Fruit fly (Drosophila melanogaster) whole organism, pupa: Measurements from ENCODE around the gene CG34148.

Experiments
- CG10348 ChIP-seq: fragments of 200-800 bp; sonication (Bioruptor generic); IDR thresholded peaks from 2 replicates; pipeline ENCODE4 v1.3.6; 2022; ENCODE audit warnings: missing biosample characterization, missing genetic modification characterization
- CG12605 ChIP-seq: fragments of 200-800 bp; sonication (Bioruptor generic); IDR thresholded peaks from 2 replicates; pipeline ENCODE4 v1.3.6; 2022; ENCODE audit warnings: missing biosample characterization, missing genetic modification characterization
- CG13204 ChIP-seq: fragments of 200-800 bp; sonication (Bioruptor generic); optimal IDR thresholded peaks from 2 replicates; lab custom pipeline; 2018; ENCODE audit warnings: missing biosample characterization, mild to moderate bottlenecking, missing genetic modification characterization, moderate library complexity
- CG14655 ChIP-seq: fragments of 200-800 bp; sonication (Bioruptor generic); optimal IDR thresholded peaks from 3 replicates; lab custom pipeline; 2017; ENCODE audit warnings: mild to moderate bottlenecking, missing biosample characterization, missing genetic modification reagents, missing genetic modification characterization
- CG15710 ChIP-seq: fragments of 200-800 bp; sonication (Bioruptor generic); optimal IDR thresholded peaks from 2 replicates; lab custom pipeline; 2018; ENCODE audit warnings: missing biosample characterization, mild to moderate bottlenecking, missing genetic modification characterization, moderate library complexity
- CG17806 ChIP-seq: fragments of 200-800 bp; sonication (Bioruptor generic); optimal IDR thresholded peaks from 2 replicates; lab custom pipeline; 2018; ENCODE audit warnings: missing biosample characterization, mild to moderate bottlenecking, missing genetic modification characterization, moderate library complexity
- CG32121 ChIP-seq: fragments of 200-800 bp; sonication (Bioruptor generic); IDR thresholded peaks from 2 replicates; pipeline ENCODE4 v1.3.6; 2022; ENCODE audit warnings: missing biosample characterization, missing genetic modification characterization
- CG34367 ChIP-seq: fragments of 200-800 bp; sonication (Bioruptor generic); optimal IDR thresholded peaks from 2 replicates; lab custom pipeline; 2018; ENCODE audit warnings: missing biosample characterization, mild to moderate bottlenecking, missing genetic modification characterization
- CG4496 ChIP-seq: fragments of 200-800 bp; sonication (Bioruptor generic); IDR thresholded peaks from 3 replicates; pipeline ENCODE4 v1.3.6; 2022; ENCODE audit warnings: missing biosample characterization, missing genetic modification characterization
- CG8159 ChIP-seq: fragments of 200-800 bp; sonication (Bioruptor generic); optimal IDR thresholded peaks from 3 replicates; lab custom pipeline; 2018; ENCODE audit warnings: missing biosample characterization, mild to moderate bottlenecking, missing genetic modification characterization, moderate library complexity
- CG8301 ChIP-seq: fragments of 200-800 bp; sonication (Bioruptor generic); optimal IDR thresholded peaks from 2 replicates; lab custom pipeline; 2018; ENCODE audit warnings: missing biosample characterization, mild to moderate bottlenecking, missing genetic modification characterization
- CG9948 ChIP-seq: fragments of 200-800 bp; sonication (Bioruptor generic); optimal IDR thresholded peaks from 2 replicates; lab custom pipeline; 2018; ENCODE audit warnings: missing biosample characterization, mild to moderate bottlenecking, missing genetic modification characterization, moderate library complexity
- D1 ChIP-seq: fragments of 200-800 bp; sonication (Bioruptor generic); optimal IDR thresholded peaks from 2 replicates; lab custom pipeline; 2018; ENCODE audit warnings: missing biosample characterization, mild to moderate bottlenecking, missing genetic modification characterization, moderate library complexity
- EcR ChIP-seq: fragments of 200-800 bp; sonication (Bioruptor generic); optimal IDR thresholded peaks from 3 replicates; lab custom pipeline; 2019; ENCODE audit warnings: missing biosample characterization, missing genetic modification characterization, mild to moderate bottlenecking, moderate library complexity, missing genetic modification reagents
- Ets98B ChIP-seq: fragments of 200-800 bp; sonication (Bioruptor generic); IDR thresholded peaks from 2 replicates; pipeline ENCODE4 v1.3.6; 2022; ENCODE audit warnings: missing biosample characterization, missing genetic modification characterization
- Pif1A ChIP-seq: fragments of 200-800 bp; sonication (Bioruptor generic); optimal IDR thresholded peaks from 3 replicates; lab custom pipeline; 2016; ENCODE audit warnings: missing biosample characterization, missing genetic modification characterization
- Pif1B ChIP-seq: fragments of 200-800 bp; sonication (Bioruptor generic); optimal IDR thresholded peaks from 3 replicates; lab custom pipeline; 2016; ENCODE audit warnings: missing biosample characterization, missing genetic modification characterization
- Snoo ChIP-seq: fragments of 200-800 bp; sonication (Bioruptor generic); optimal IDR thresholded peaks from 3 replicates; lab custom pipeline; 2017; ENCODE audit warnings: missing biosample characterization, mild to moderate bottlenecking, missing genetic modification characterization, inconsistent platforms
- fd96Ca ChIP-seq: fragments of 200-800 bp; sonication (Bioruptor generic); IDR thresholded peaks from 3 replicates; pipeline ENCODE4 v1.3.6; 2022; ENCODE audit warnings: missing biosample characterization, missing genetic modification characterization
- gl ChIP-seq: fragments of 200-800 bp; sonication (Bioruptor generic); optimal IDR thresholded peaks from 2 replicates; lab custom pipeline; 2018; ENCODE audit warnings: missing biosample characterization, mild to moderate bottlenecking, missing genetic modification characterization
- rn ChIP-seq: fragments of 200-800 bp; sonication (Bioruptor generic); IDR thresholded peaks from 2 replicates; pipeline ENCODE4 v1.3.6; 2022; ENCODE audit warnings: missing biosample characterization, missing genetic modification characterization

CG34148 gene

dm6 chr3R:21856098-21856872, 22.2 kb downstream of the CG34148 start, which contains the start of gene glec:
Gene glec (minus strand): TSS chr3R:21856266.
- TF ChIP-seq Ets98B (GFP tag; lab: Robert Waterston, UW) = no peak; the same call in none of the 2 replicates
- no peak for TF ChIP-seq CG10348
- peak; percentile 21 for TF ChIP-seq CG13204 (GFP tag; lab: Kevin White, UChicago)
- peak; percentile 41 for TF ChIP-seq CG15710 (tag; lab: Kevin White, UChicago)
- peak; percentile 70 for TF ChIP-seq CG12605 (GFP tag; lab: Robert Waterston, UW)
- peak; percentile 58 for TF ChIP-seq EcR (GFP tag; lab: Kevin White, UChicago)
- peak; percentile 34 for TF ChIP-seq Pif1B (GFP tag; lab: Kevin White, UChicago)
- peak; percentile 58 for TF ChIP-seq Pif1A (GFP tag; lab: Kevin White, UChicago)
- peak; percentile 7 for TF ChIP-seq CG14655 (GFP tag; lab: Kevin White, UChicago)
- TF ChIP-seq Snoo (tag; lab: Kevin White, UChicago) = peak; percentile 35
- no peak for TF ChIP-seq CG34367 (tag; lab: Kevin White, UChicago)
- TF ChIP-seq fd96Ca (GFP tag; lab: Robert Waterston, UW) = peak; percentile 59; the same call in 2 of the 3 replicates
- TF ChIP-seq CG8159 = no peak
- TF ChIP-seq gl = peak; percentile 39
- TF ChIP-seq CG32121 = no peak
- TF ChIP-seq CG17806 (tag; lab: Kevin White, UChicago) = peak; percentile 9
- no peak for TF ChIP-seq CG8301 (tag; lab: Kevin White, UChicago)
- TF ChIP-seq CG4496 (GFP tag; lab: Robert Waterston, UW) = peak; percentile 55
- no peak for TF ChIP-seq D1 (tag; lab: Kevin White, UChicago)
- peak; percentile 11 for TF ChIP-seq CG9948 (tag; lab: Kevin White, UChicago)
- no peak for TF ChIP-seq rn (GFP tag; lab: Robert Waterston, UW)

dm6 chr3R:21855469-21855826, 23.0 kb downstream of the CG34148 start:
- no peak for TF ChIP-seq CG34367 (tag; lab: Kevin White, UChicago)
- peak; percentile 63; the same call in 2 of the 3 replicates for TF ChIP-seq fd96Ca (GFP tag; lab: Robert Waterston, UW)
- TF ChIP-seq, all 21 proteins: peak for 1

- TF ChIP-seq gl = no peak
These were observed 23.7 kb downstream of the CG34148 start for dm6 chr3R:21854574-21855468.

- TF ChIP-seq CG10348 (no peak), D1 (tag; lab: Kevin White, UChicago) (no peak), CG13204 (GFP tag; lab: Kevin White, UChicago) (peak; percentile 25), CG14655 (GFP tag; lab: Kevin White, UChicago) (peak; percentile 27), CG12605 (GFP tag; lab: Robert Waterston, UW) (peak; percentile 66), Pif1A (GFP tag; lab: Kevin White, UChicago) (peak; percentile 66), CG15710 (tag; lab: Kevin White, UChicago) (peak; percentile 50), CG4496 (GFP tag; lab: Robert Waterston, UW) (peak; percentile 39; the same call in 2 of the 3 replicates), CG9948 (tag; lab: Kevin White, UChicago) (peak; percentile 36), CG32121 (peak; percentile 67; the same call in 1 of the 2 replicates), Pif1B (GFP tag; lab: Kevin White, UChicago) (peak; percentile 78), rn (GFP tag; lab: Robert Waterston, UW) (0 out of 2 replicates have a peak, but pooled peaks have one; percentile 28), EcR (GFP tag; lab: Kevin White, UChicago) (peak; percentile 88), CG34367 (tag; lab: Kevin White, UChicago) (peak; percentile 1), CG8301 (tag; lab: Kevin White, UChicago) (no peak), gl (no peak), CG17806 (tag; lab: Kevin White, UChicago) (no peak), Snoo (tag; lab: Kevin White, UChicago) (peak; percentile 42), fd96Ca (GFP tag; lab: Robert Waterston, UW) (peak; percentile 52; the same call in 2 of the 3 replicates), Ets98B (GFP tag; lab: Robert Waterston, UW) (peak; percentile 68; the same call in 1 of the 2 replicates), CG8159 (peak; percentile 61)
These were observed 24.6 kb downstream of the CG34148 start for dm6 chr3R:21853618-21854573.
